Worm (Caenorhabditis elegans) whole organism, mixed stage, embryonic: Measurements from ENCODE around the gene puf-9.
A peak's percentile ranks its signal among the peaks of the same experiment; 100 is the strongest.

Experiments used
- M03D4.4 ChIP-seq: sonication (generic microtip); optimal IDR thresholded peaks from 2 replicates; lab custom pipeline; 2017; ENCODE audit warnings: mild to moderate bottlenecking, missing genetic modification characterization, missing compliant biosample characterization
- bed-3 ChIP-seq: fragments of 200-800 bp; sonication (Bioruptor generic); optimal IDR thresholded peaks from 3 replicates; lab custom pipeline; 2018; ENCODE audit warnings: mild to moderate bottlenecking, missing genetic modification characterization, moderate library complexity, missing compliant biosample characterization
- blmp-1 ChIP-seq: fragments of 150-350 bp; optimal IDR thresholded peaks from 2 replicates; lab custom pipeline; 2014; ENCODE audit warnings: missing biosample characterization, missing genetic modification characterization
- ceh-39 ChIP-seq: fragments of 150-350 bp; optimal IDR thresholded peaks from 2 replicates; lab custom pipeline; 2014; ENCODE audit warnings: missing biosample characterization, missing genetic modification characterization
- ceh-43 ChIP-seq: fragments of 200-800 bp; sonication (Bioruptor generic); optimal IDR thresholded peaks from 2 replicates; lab custom pipeline; 2018; ENCODE audit warnings: mild to moderate bottlenecking, missing genetic modification characterization, moderate library complexity, missing compliant biosample characterization
- ceh-83 ChIP-seq: fragments of 200-800 bp; sonication (Bioruptor generic); optimal IDR thresholded peaks from 2 replicates; lab custom pipeline; 2018; ENCODE audit warnings: mild to moderate bottlenecking, missing genetic modification characterization, missing compliant biosample characterization
- ces-1 ChIP-seq: fragments of 150-350 bp; optimal IDR thresholded peaks from 2 replicates; lab custom pipeline; 2014; ENCODE audit warnings: missing biosample characterization, missing genetic modification reagents, missing genetic modification characterization
- cnd-1 ChIP-seq: fragments of 200-800 bp; sonication (Bioruptor generic); optimal IDR thresholded peaks from 2 replicates; lab custom pipeline; 2018; ENCODE audit warnings: mild to moderate bottlenecking, missing genetic modification characterization, missing compliant biosample characterization
- drap-1 ChIP-seq: fragments of 200-800 bp; sonication (Bioruptor generic); optimal IDR thresholded peaks from 3 replicates; lab custom pipeline; 2018; ENCODE audit warnings: mild to moderate bottlenecking, missing genetic modification characterization, missing compliant biosample characterization
- elt-3 ChIP-seq: fragments of 150-350 bp; optimal IDR thresholded peaks from 2 replicates; lab custom pipeline; 2014; ENCODE audit warnings: missing biosample characterization, missing genetic modification characterization
- flh-1 ChIP-seq: fragments of 200-800 bp; sonication (Bioruptor generic); optimal IDR thresholded peaks from 2 replicates; lab custom pipeline; 2018; ENCODE audit warnings: mild to moderate bottlenecking, missing genetic modification characterization, moderate library complexity, missing compliant biosample characterization
- ham-2 ChIP-seq: fragments of 200-800 bp; sonication (Bioruptor generic); optimal IDR thresholded peaks from 2 replicates; lab custom pipeline; 2018; ENCODE audit warnings: mild to moderate bottlenecking, missing genetic modification characterization, missing compliant biosample characterization
- hlh-1 ChIP-seq: fragments of 150-350 bp; optimal IDR thresholded peaks from 2 replicates; lab custom pipeline; 2014; ENCODE audit warnings: missing biosample characterization, missing genetic modification reagents, missing genetic modification characterization
- lin-13 ChIP-seq: fragments of 150-350 bp; optimal IDR thresholded peaks from 2 replicates; lab custom pipeline; 2014; ENCODE audit warnings: missing biosample characterization, missing genetic modification characterization
- lsy-2 ChIP-seq: fragments of 150-350 bp; optimal IDR thresholded peaks from 2 replicates; lab custom pipeline; 2014; ENCODE audit warnings: missing biosample characterization, missing genetic modification characterization
- mab-5 ChIP-seq: fragments of 150-350 bp; optimal IDR thresholded peaks from 2 replicates; lab custom pipeline; 2014; ENCODE audit warnings: missing biosample characterization, missing genetic modification characterization
- mep-1 ChIP-seq: fragments of 150-350 bp; optimal IDR thresholded peaks from 2 replicates; lab custom pipeline; 2017; ENCODE audit warnings: missing biosample characterization, missing genetic modification reagents, missing genetic modification characterization, inconsistent platforms
- nhr-12 ChIP-seq: fragments of 150-350 bp; optimal IDR thresholded peaks from 2 replicates; lab custom pipeline; 2014; ENCODE audit warnings: missing biosample characterization, missing genetic modification characterization
- nhr-2 ChIP-seq: fragments of 150-350 bp; optimal IDR thresholded peaks from 2 replicates; lab custom pipeline; 2014; ENCODE audit warnings: missing biosample characterization, missing genetic modification characterization
- nhr-237 ChIP-seq: fragments of 150-350 bp; optimal IDR thresholded peaks from 2 replicates; lab custom pipeline; 2014; ENCODE audit warnings: missing biosample characterization, missing genetic modification characterization
- nhr-28 ChIP-seq: fragments of 150-350 bp; optimal IDR thresholded peaks from 2 replicates; lab custom pipeline; 2014; ENCODE audit warnings: missing biosample characterization, missing genetic modification characterization
- nhr-76 ChIP-seq: sonication (generic microtip); optimal IDR thresholded peaks from 2 replicates; lab custom pipeline; 2017; ENCODE audit warnings: missing biosample characterization, missing genetic modification characterization
- pha-4 ChIP-seq: fragments of 150-350 bp; optimal IDR thresholded peaks from 2 replicates; lab custom pipeline; 2018; ENCODE audit warnings: missing biosample characterization, missing genetic modification reagents, missing genetic modification characterization
- sptf-1 ChIP-seq: sonication (generic microtip); optimal IDR thresholded peaks from 2 replicates; lab custom pipeline; 2017; ENCODE audit warnings: mild to moderate bottlenecking, missing genetic modification characterization, moderate library complexity, missing compliant biosample characterization
- tbx-8 ChIP-seq: fragments of 200-800 bp; sonication (Bioruptor generic); optimal IDR thresholded peaks from 2 replicates; lab custom pipeline; 2018; ENCODE audit warnings: mild to moderate bottlenecking, missing genetic modification characterization, moderate library complexity, missing compliant biosample characterization
- unc-120 ChIP-seq: sonication (generic microtip); optimal IDR thresholded peaks from 2 replicates; lab custom pipeline; 2017; ENCODE audit warnings: missing genetic modification characterization, missing compliant biosample characterization; ENCODE audit not compliant: poor library complexity, severe bottlenecking
- unc-39 ChIP-seq: fragments of 150-350 bp; optimal IDR thresholded peaks from 2 replicates; lab custom pipeline; 2014; ENCODE audit warnings: missing biosample characterization, missing genetic modification characterization
- unc-62 ChIP-seq: fragments of 150-350 bp; optimal IDR thresholded peaks from 2 replicates; lab custom pipeline; 2014; ENCODE audit warnings: missing biosample characterization, missing genetic modification reagents, missing genetic modification characterization
- zip-8 ChIP-seq: fragments of 150-350 bp; optimal IDR thresholded peaks from 2 replicates; lab custom pipeline; 2014; ENCODE audit warnings: missing biosample characterization, missing genetic modification characterization

puf-9 gene

ce11 chrX:5850472-5850871 lies 9.1 kb downstream of the puf-9 start:
- no peak for TF ChIP-seq nhr-12
- TF ChIP-seq M03D4.4 (tag; lab: Kevin White, UChicago): no peak
- no peak for TF ChIP-seq pha-4 (tag; lab: Kevin White, UChicago)
- no peak for TF ChIP-seq mab-5 (tag; lab: Kevin White, UChicago)
- TF ChIP-seq sptf-1 (tag; lab: Kevin White, UChicago): no peak
- no peak for TF ChIP-seq mep-1 (tag; lab: Kevin White, UChicago)
- TF ChIP-seq hlh-1 (tag; lab: Kevin White, UChicago): no peak
- no peak for TF ChIP-seq cnd-1 (tag; lab: Kevin White, UChicago)
- no peak for TF ChIP-seq unc-120 (tag; lab: Kevin White, UChicago)
- no peak for TF ChIP-seq nhr-76 (tag; lab: Kevin White, UChicago)
- no peak for TF ChIP-seq unc-62 (GFP tag; lab: Kevin White, UChicago)
- no peak for TF ChIP-seq nhr-237 (tag; lab: Kevin White, UChicago)
- TF ChIP-seq blmp-1 (tag; lab: Kevin White, UChicago): no peak
- no peak for TF ChIP-seq nhr-2
- no peak for TF ChIP-seq elt-3
- no peak for TF ChIP-seq ham-2
- TF ChIP-seq ceh-39 (tag; lab: Kevin White, UChicago): no peak
- TF ChIP-seq unc-39: no peak
- TF ChIP-seq tbx-8 (GFP tag; lab: Kevin White, UChicago): no peak

ce11 chrX:5852113-5852512 lies 10.7 kb downstream of the puf-9 start:
- TF ChIP-seq nhr-28 (tag; lab: Kevin White, UChicago): no peak
- no peak for TF ChIP-seq ceh-43 (GFP tag; lab: Kevin White, UChicago)
- TF ChIP-seq flh-1 (GFP tag; lab: Kevin White, UChicago): no peak
- no peak for TF ChIP-seq nhr-237 (tag; lab: Kevin White, UChicago)
- no peak for TF ChIP-seq unc-120 (tag; lab: Kevin White, UChicago)
- no peak for TF ChIP-seq ceh-83 (GFP tag; lab: Kevin White, UChicago)
- TF ChIP-seq elt-3: no peak
- no peak for TF ChIP-seq sptf-1 (tag; lab: Kevin White, UChicago)
- TF ChIP-seq bed-3: no peak
- TF ChIP-seq tbx-8 (GFP tag; lab: Kevin White, UChicago): no peak
- TF ChIP-seq, all 35 proteins: peak for 0

ce11 chrX:5854163-5854451 lies 12.7 kb downstream of the puf-9 start, which contains the start of gene hog-1:
hog-1 (minus strand) TSS chrX:5854263.
- no peak for TF ChIP-seq zip-8 (tag; lab: Kevin White, UChicago)
- TF ChIP-seq nhr-2: no peak

ce11 chrX:5854452-5855234 lies 13.3 kb downstream of the puf-9 start:
- no peak for TF ChIP-seq lsy-2 (tag; lab: Kevin White, UChicago)
- peak; percentile 76 for TF ChIP-seq unc-62 (GFP tag; lab: Kevin White, UChicago)
- TF ChIP-seq, all 35 proteins: peak for 1

- TF ChIP-seq nhr-12 (no peak), ces-1 (GFP tag; lab: Kevin White, UChicago) (peak; percentile 77), cnd-1 (tag; lab: Kevin White, UChicago) (no peak), ceh-83 (GFP tag; lab: Kevin White, UChicago) (no peak)
Measured at ce11 chrX:5859161-5859560, 17.8 kb downstream of the puf-9 start.

ce11 chrX:5862408-5862807 lies 21.0 kb downstream of the puf-9 start, which contains the start of gene ctbp-1:
ctbp-1 (plus strand) TSS chrX:5862708.
- no peak for TF ChIP-seq sptf-1 (tag; lab: Kevin White, UChicago)
- TF ChIP-seq lin-13 (tag; lab: Kevin White, UChicago): no peak
- TF ChIP-seq nhr-2: no peak
- TF ChIP-seq blmp-1 (tag; lab: Kevin White, UChicago): no peak
- TF ChIP-seq bed-3: no peak
- TF ChIP-seq drap-1 (GFP tag; lab: Kevin White, UChicago): no peak
- TF ChIP-seq nhr-12: no peak
- TF ChIP-seq nhr-28 (tag; lab: Kevin White, UChicago): no peak
- no peak for TF ChIP-seq mab-5 (tag; lab: Kevin White, UChicago)
- TF ChIP-seq ham-2: no peak
- no peak for TF ChIP-seq zip-8 (tag; lab: Kevin White, UChicago)
- TF ChIP-seq flh-1 (GFP tag; lab: Kevin White, UChicago): no peak
- no peak for TF ChIP-seq cnd-1 (tag; lab: Kevin White, UChicago)
- no peak for TF ChIP-seq M03D4.4 (tag; lab: Kevin White, UChicago)
- TF ChIP-seq unc-120 (tag; lab: Kevin White, UChicago): no peak
